Fruit fly (Drosophila melanogaster) whole organism, embryonic: Measurements from ENCODE around the gene Ugt316A1.

ENCODE experiments used
- ATbp ChIP-seq: fragments of 200-800 bp; sonication (Bioruptor generic); optimal IDR thresholded peaks from 2 replicates; lab custom pipeline; 2017; ENCODE audit warnings: missing biosample characterization, mild to moderate bottlenecking, missing genetic modification characterization, missing genetic modification reagents
- Antp ChIP-seq: fragments of 200-800 bp; sonication (Bioruptor generic); optimal IDR thresholded peaks from 3 replicates; lab custom pipeline; 2016; ENCODE audit warnings: missing biosample characterization, missing genetic modification characterization
- Atf-2 ChIP-seq: fragments of 200-800 bp; sonication (Bioruptor generic); optimal IDR thresholded peaks from 2 replicates; lab custom pipeline; 2016; ENCODE audit warnings: missing biosample characterization, missing genetic modification characterization
- CG12071 ChIP-seq: fragments of 200-800 bp; sonication (Bioruptor generic); optimal IDR thresholded peaks from 3 replicates; lab custom pipeline; 2018; ENCODE audit warnings: missing biosample characterization, mild to moderate bottlenecking, missing genetic modification characterization
- CG12155 ChIP-seq: fragments of 200-800 bp; sonication (Bioruptor generic); optimal IDR thresholded peaks from 3 replicates; lab custom pipeline; 2016; ENCODE audit warnings: missing biosample characterization, missing genetic modification characterization
- CG13624 ChIP-seq: fragments of 200-800 bp; sonication (Bioruptor generic); optimal IDR thresholded peaks from 2 replicates; lab custom pipeline; 2016; ENCODE audit warnings: missing biosample characterization, missing genetic modification characterization
- CG2116 ChIP-seq: fragments of 200-800 bp; sonication (Bioruptor generic); optimal IDR thresholded peaks from 3 replicates; lab custom pipeline; 2018; ENCODE audit warnings: missing biosample characterization, mild to moderate bottlenecking, missing genetic modification characterization
- CG2202 ChIP-seq: fragments of 200-800 bp; sonication (Bioruptor generic); optimal IDR thresholded peaks from 2 replicates; lab custom pipeline; 2018; ENCODE audit warnings: missing biosample characterization, mild to moderate bottlenecking, missing genetic modification characterization
- CG2875 ChIP-seq: fragments of 200-800 bp; sonication (Bioruptor generic); optimal IDR thresholded peaks from 2 replicates; lab custom pipeline; 2017; ENCODE audit warnings: missing biosample characterization, mild to moderate bottlenecking, missing genetic modification characterization, missing genetic modification reagents
- CG31388 ChIP-seq: fragments of 200-800 bp; sonication (Bioruptor generic); optimal IDR thresholded peaks from 2 replicates; lab custom pipeline; 2016; ENCODE audit warnings: missing biosample characterization, missing genetic modification characterization
- CG32767 ChIP-seq: fragments of 200-800 bp; sonication (Bioruptor generic); IDR thresholded peaks from 2 replicates; pipeline ENCODE4 v1.3.6; 2022; ENCODE audit warnings: missing biosample characterization, missing genetic modification characterization
- CG3847 ChIP-seq: fragments of 200-800 bp; sonication (Bioruptor generic); IDR thresholded peaks from 2 replicates; pipeline ENCODE4 v1.3.6; 2022; ENCODE audit warnings: missing biosample characterization, missing genetic modification characterization
- CG4282 ChIP-seq: fragments of 200-800 bp; sonication (Bioruptor generic); optimal IDR thresholded peaks from 2 replicates; lab custom pipeline; 2016; ENCODE audit warnings: missing biosample characterization, missing genetic modification characterization
- CG4328 ChIP-seq: fragments of 200-800 bp; sonication (Bioruptor generic); optimal IDR thresholded peaks from 3 replicates; lab custom pipeline; 2017; ENCODE audit warnings: missing biosample characterization, missing genetic modification reagents, missing genetic modification characterization
- CG6683 ChIP-seq: fragments of 200-800 bp; sonication (Bioruptor generic); optimal IDR thresholded peaks from 2 replicates; lab custom pipeline; 2017; ENCODE audit warnings: missing biosample characterization, mild to moderate bottlenecking, missing genetic modification characterization, missing genetic modification reagents
- CG6765 ChIP-seq: fragments of 200-800 bp; sonication (Bioruptor generic); optimal IDR thresholded peaks from 3 replicates; lab custom pipeline; 2017; ENCODE audit warnings: missing biosample characterization, mild to moderate bottlenecking, missing genetic modification characterization
- CG6791 ChIP-seq: fragments of 200-800 bp; sonication (Bioruptor generic); IDR thresholded peaks from 3 replicates; pipeline ENCODE4 v1.3.6; 2022; ENCODE audit warnings: missing biosample characterization, missing genetic modification characterization; ENCODE audit not compliant: partially characterized antibody
- CG9215 ChIP-seq: fragments of 200-800 bp; sonication (Bioruptor generic); IDR thresholded peaks from 2 replicates; pipeline ENCODE4 v1.3.6; 2022; ENCODE audit warnings: missing biosample characterization, missing genetic modification characterization
- CG9817 ChIP-seq: fragments of 200-800 bp; sonication (Bioruptor generic); optimal IDR thresholded peaks from 2 replicates; lab custom pipeline; 2018; ENCODE audit warnings: missing biosample characterization, mild to moderate bottlenecking, missing genetic modification characterization, moderate library complexity
- Dbx ChIP-seq: fragments of 200-800 bp; sonication (Bioruptor generic); IDR thresholded peaks from 3 replicates; pipeline ENCODE4 v1.3.6; 2022; ENCODE audit warnings: missing biosample characterization, missing genetic modification characterization
- Dip2 ChIP-seq: fragments of 200-800 bp; sonication (Bioruptor generic); IDR thresholded peaks from 2 replicates; pipeline ENCODE4 v1.3.6; 2022; ENCODE audit warnings: missing biosample characterization, missing genetic modification characterization
- Dip3 ChIP-seq: fragments of 200-800 bp; sonication (Bioruptor generic); optimal IDR thresholded peaks from 3 replicates; lab custom pipeline; 2016; ENCODE audit warnings: missing biosample characterization, missing genetic modification characterization
- Ets97D ChIP-seq: fragments of 200-800 bp; sonication (Bioruptor generic); optimal IDR thresholded peaks from 3 replicates; lab custom pipeline; 2016; ENCODE audit warnings: missing biosample characterization, missing genetic modification characterization
- H2.0 ChIP-seq: fragments of 200-800 bp; sonication (Bioruptor generic); IDR thresholded peaks from 2 replicates; pipeline ENCODE4 v1.3.6; 2022; ENCODE audit warnings: missing biosample characterization, missing genetic modification characterization
- HLH3B ChIP-seq: fragments of 200-800 bp; sonication (Bioruptor generic); IDR thresholded peaks from 2 replicates; pipeline ENCODE4 v1.3.6; 2022; ENCODE audit warnings: missing biosample characterization, missing genetic modification characterization
- HmgZ ChIP-seq: fragments of 200-800 bp; sonication (Bioruptor generic); optimal IDR thresholded peaks from 2 replicates; lab custom pipeline; 2018; ENCODE audit warnings: missing biosample characterization, mild to moderate bottlenecking, missing genetic modification characterization
- Lim3 ChIP-seq: fragments of 200-800 bp; sonication (Bioruptor generic); IDR thresholded peaks from 2 replicates; pipeline ENCODE4 v1.3.6; 2022; ENCODE audit warnings: missing biosample characterization, missing genetic modification characterization
- MTF-1 ChIP-seq: fragments of 200-800 bp; sonication (Bioruptor generic); optimal IDR thresholded peaks from 2 replicates; lab custom pipeline; 2018; ENCODE audit warnings: missing biosample characterization, mild to moderate bottlenecking, missing genetic modification characterization, borderline replicate concordance
- Mrtf ChIP-seq: fragments of 200-800 bp; sonication (Bioruptor generic); IDR thresholded peaks from 3 replicates; pipeline ENCODE4 v1.3.6; 2022; ENCODE audit warnings: missing biosample characterization, missing genetic modification characterization
- NC2α ChIP-seq: fragments of 200-800 bp; sonication (Bioruptor generic); optimal IDR thresholded peaks from 2 replicates; lab custom pipeline; 2016; ENCODE audit warnings: missing biosample characterization, missing genetic modification characterization
- Nf-YB ChIP-seq: fragments of 200-800 bp; sonication (Bioruptor generic); optimal IDR thresholded peaks from 3 replicates; lab custom pipeline; 2019; ENCODE audit warnings: missing biosample characterization, mild to moderate bottlenecking, missing genetic modification characterization, moderate library complexity
- Opbp ChIP-seq: fragments of 200-800 bp; sonication (Bioruptor generic); IDR thresholded peaks from 3 replicates; pipeline ENCODE4 v1.3.6; 2022; ENCODE audit warnings: missing biosample characterization, missing genetic modification characterization; ENCODE audit not compliant: partially characterized antibody
- ap ChIP-seq: fragments of 200-800 bp; sonication (Bioruptor generic); IDR thresholded peaks from 2 replicates; pipeline ENCODE4 v1.3.6; 2022; ENCODE audit warnings: missing biosample characterization, missing genetic modification characterization
- bab2 ChIP-seq: fragments of 200-800 bp; sonication (Bioruptor generic); optimal IDR thresholded peaks from 2 replicates; lab custom pipeline; 2016; ENCODE audit warnings: missing biosample characterization, missing genetic modification characterization
- bsh ChIP-seq, 2 experiments: fragments of 200-800 bp; sonication (Bioruptor generic); optimal IDR thresholded peaks; 2 replicates each; lab custom pipeline; 2017 to 2018; ENCODE audit warnings: mild to moderate bottlenecking in 2 of 2, missing biosample characterization in 2 of 2, missing genetic modification characterization in 2 of 2, moderate library complexity in 1 of 2
- chinmo ChIP-seq: fragments of 200-800 bp; sonication (Bioruptor generic); IDR thresholded peaks from 4 replicates; pipeline ENCODE4 v1.3.6; 2022; ENCODE audit warnings: missing biosample characterization, missing genetic modification characterization; ENCODE audit not compliant: partially characterized antibody
- dan ChIP-seq: fragments of 200-800 bp; sonication (Bioruptor generic); IDR thresholded peaks from 2 replicates; pipeline ENCODE4 v1.3.6; 2022; ENCODE audit warnings: missing biosample characterization, missing genetic modification characterization
- grn ChIP-seq: fragments of 200-800 bp; sonication (Bioruptor generic); optimal IDR thresholded peaks from 3 replicates; lab custom pipeline; 2017; ENCODE audit warnings: missing biosample characterization, missing genetic modification characterization
- jigr1 ChIP-seq: fragments of 200-800 bp; sonication (Bioruptor generic); IDR thresholded peaks from 3 replicates; pipeline ENCODE4 v1.3.6; 2022; ENCODE audit warnings: missing biosample characterization, missing genetic modification characterization
- kni ChIP-seq: fragments of 200-800 bp; sonication (Bioruptor generic); optimal IDR thresholded peaks from 3 replicates; lab custom pipeline; 2017; ENCODE audit warnings: mild to moderate bottlenecking, missing biosample characterization, missing genetic modification reagents, missing genetic modification characterization
- nerfin-1 ChIP-seq: fragments of 200-800 bp; sonication (Bioruptor generic); optimal IDR thresholded peaks from 3 replicates; lab custom pipeline; 2019; ENCODE audit warnings: missing biosample characterization, mild to moderate bottlenecking, missing genetic modification characterization, moderate library complexity
- onecut ChIP-seq: fragments of 200-800 bp; sonication (Bioruptor generic); IDR thresholded peaks from 2 replicates; pipeline ENCODE4 v1.3.6; 2022; ENCODE audit warnings: missing biosample characterization, missing genetic modification characterization
- prd ChIP-seq, 3 experiments: fragments of >200 bp in 2 of 3; fragments of 200-800 bp in 1 of 3; sonication (Bioruptor generic) in 1 of 3; optimal IDR thresholded peaks in 2 of 3; IDR thresholded peaks in 1 of 3; 2 replicates in 2 of 3; 3 replicates in 1 of 3; pipeline versions ENCODE4 v1.3.6 to Lab custom; 2017 to 2022; ENCODE audit warnings: missing biosample characterization in 1 of 3, missing genetic modification characterization in 1 of 3
- run ChIP-seq: fragments of 200-800 bp; sonication (Bioruptor generic); optimal IDR thresholded peaks from 3 replicates; lab custom pipeline; 2018; ENCODE audit warnings: missing biosample characterization, mild to moderate bottlenecking, missing genetic modification characterization
- shn ChIP-seq: fragments of 200-800 bp; sonication (Bioruptor generic); optimal IDR thresholded peaks from 3 replicates; lab custom pipeline; 2016; ENCODE audit warnings: missing biosample characterization, missing genetic modification characterization
- sisA ChIP-seq: fragments of 200-800 bp; sonication (Bioruptor generic); IDR thresholded peaks from 2 replicates; pipeline ENCODE4 v1.3.6; 2022; ENCODE audit warnings: missing biosample characterization, missing genetic modification characterization
- tap ChIP-seq: fragments of 200-800 bp; optimal IDR thresholded peaks from 3 replicates; lab custom pipeline; 2019; ENCODE audit warnings: missing biosample characterization, mild to moderate bottlenecking, missing genetic modification characterization, moderate library complexity
- trh ChIP-seq: fragments of 200-800 bp; sonication (Bioruptor generic); optimal IDR thresholded peaks from 2 replicates; lab custom pipeline; 2016; ENCODE audit warnings: missing biosample characterization, missing genetic modification characterization
- vfl ChIP-seq: fragments of 200-800 bp; sonication (Bioruptor generic); optimal IDR thresholded peaks from 2 replicates; lab custom pipeline; 2016; ENCODE audit warnings: missing biosample characterization, missing genetic modification characterization

The Ugt316A1 gene

DNA sequence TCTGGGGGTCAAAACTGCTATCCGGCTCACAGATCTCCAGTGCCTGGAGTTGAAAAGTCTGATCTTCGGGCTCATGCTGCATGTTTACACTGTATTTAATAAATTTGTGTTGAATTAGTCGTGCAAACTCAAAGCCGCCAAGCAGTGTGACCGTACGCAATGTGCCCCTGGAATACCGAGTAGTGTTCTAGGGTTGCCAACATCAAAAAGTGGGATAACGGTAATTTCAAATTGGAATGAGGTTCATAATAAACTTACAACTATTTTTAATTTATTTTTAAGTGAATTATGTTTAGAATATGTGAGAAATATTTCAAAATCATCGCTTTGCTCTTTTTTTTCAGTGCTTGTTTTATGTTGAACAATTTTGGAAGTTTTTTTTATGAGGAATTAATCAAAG lies 37.6 kb upstream of the Ugt316A1 start, which contains the start of gene Gem2 (continued):
- TF ChIP-seq prd (optimal IDR thresholded peaks at IDR 0.05; lab: Kevin White, UChicago), result no peak
- 0 out of 3 replicates have a peak, but pooled peaks have one; percentile 7 for TF ChIP-seq prd (GFP tag; IDR thresholded peaks at IDR 0.05; lab: Robert Waterston, UW)
- TF ChIP-seq CG13624, result no peak
- peak; percentile 24 for TF ChIP-seq CG2116
- TF ChIP-seq Opbp, result peak; percentile 20; the same call in 1 of the 3 replicates
- TF ChIP-seq jigr1 (GFP tag; lab: Robert Waterston, UW), result no peak
- 0 out of 2 replicates have a peak, but pooled peaks have one; percentile 6 for TF ChIP-seq onecut (GFP tag; lab: Robert Waterston, UW)
- TF ChIP-seq CG6791 (GFP tag; lab: Robert Waterston, UW), result 0 out of 3 replicates have a peak, but pooled peaks have one; percentile 21
- TF ChIP-seq HmgZ (tag; lab: Kevin White, UChicago), result peak; percentile 41
- peak; percentile 56 for TF ChIP-seq Ets97D
- 0 out of 2 replicates have a peak, but pooled peaks have one; percentile 22 for TF ChIP-seq CG3847
- TF ChIP-seq H2.0 (GFP tag; lab: Robert Waterston, UW), result 0 out of 2 replicates have a peak, but pooled peaks have one; percentile 4
- no peak for TF ChIP-seq CG6765 (GFP tag; lab: Kevin White, UChicago)

DNA sequence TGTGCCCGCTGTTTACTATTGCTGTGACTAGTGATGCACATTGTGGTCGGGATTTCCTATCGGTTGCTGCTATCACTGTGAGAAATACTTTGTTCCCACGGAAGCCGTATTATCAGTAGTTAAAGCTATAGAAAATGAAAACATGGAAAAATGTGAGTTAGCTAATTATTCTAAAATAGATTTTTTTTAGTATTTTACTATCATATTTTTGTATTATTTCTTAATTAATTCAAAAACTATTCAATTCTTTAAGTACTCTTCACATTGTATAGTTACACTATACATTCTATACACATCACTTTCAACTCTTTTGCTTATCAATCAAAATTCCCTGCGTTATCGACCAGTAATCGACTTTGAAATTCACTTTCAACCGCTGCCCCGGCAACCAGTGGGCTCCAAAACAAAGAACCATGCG lies 35.1 kb upstream of the Ugt316A1 start, which contains the start of the genes Naxd and CG14079:
Naxd (minus strand) TSS at position 45 of the 418 bp plus-strand sequence.
CG14079 (plus strand) TSS at position 335 of the 418 bp plus-strand sequence.
- TF ChIP-seq CG4328 (peak; percentile 36), bab2 (GFP tag; lab: Kevin White, UChicago) (peak; percentile 48), bsh (GFP tag; optimal IDR thresholded peaks at IDR 0.05; lab: Kevin White, UChicago) (peak in 1 of 2 experiments; percentile 78), grn (GFP tag; lab: Kevin White, UChicago) (no peak), MTF-1 (GFP tag; lab: Kevin White, UChicago) (no peak), tap (no peak), dan (GFP tag; lab: Robert Waterston, UW) (no peak), CG32767 (peak; percentile 65), ap (GFP tag; lab: Robert Waterston, UW) (peak; percentile 68), HLH3B (GFP tag; lab: Robert Waterston, UW) (peak; percentile 52; the same call in 1 of the 2 replicates), chinmo (GFP tag; lab: Robert Waterston, UW) (no peak), Dip2 (GFP tag; lab: Robert Waterston, UW) (no peak), Nf-YB (GFP tag; lab: Kevin White, UChicago) (peak; percentile 47), trh (GFP tag; lab: Kevin White, UChicago) (peak; percentile 27), vfl (GFP tag; lab: Kevin White, UChicago) (no peak), CG6683 (GFP tag; lab: Kevin White, UChicago) (no peak), CG31388 (GFP tag; lab: Kevin White, UChicago) (no peak), Mrtf (0 out of 3 replicates have a peak, but pooled peaks have one; percentile 30), sisA (GFP tag; lab: Robert Waterston, UW) (peak; percentile 76), CG4282 (no peak), Dbx (GFP tag; lab: Robert Waterston, UW) (0 out of 3 replicates have a peak, but pooled peaks have one; percentile 17), ATbp (GFP tag; lab: Kevin White, UChicago) (peak; percentile 63), Antp (GFP tag; lab: Kevin White, UChicago) (peak; percentile 41), CG2875 (no peak), shn (GFP tag; lab: Kevin White, UChicago) (no peak), Atf-2 (GFP tag; lab: Kevin White, UChicago) (peak; percentile 5), Dip3 (GFP tag; lab: Kevin White, UChicago) (peak; percentile 27), CG12155 (GFP tag; lab: Kevin White, UChicago) (peak; percentile 48), CG12071 (no peak), CG9817 (tag; lab: Kevin White, UChicago) (peak; percentile 78), run (no peak), kni (GFP tag; lab: Kevin White, UChicago) (no peak), Lim3 (GFP tag; lab: Robert Waterston, UW) (no peak), CG9215 (no peak), nerfin-1 (tag; lab: Kevin White, UChicago) (no peak), CG2202 (tag; lab: Kevin White, UChicago) (peak; percentile 28), NC2α (GFP tag; lab: Kevin White, UChicago) (no peak)
